Worm (Caenorhabditis elegans) whole organism, L3 larva: ENCODE results near the gene C05D11.1.

Source experiments
- R02D3.7 ChIP-seq: fragments of 150-350 bp; optimal IDR thresholded peaks from 2 replicates; lab custom pipeline; 2014; ENCODE audit warnings: missing biosample characterization, missing genetic modification characterization
- ZK546.5 ChIP-seq: sonication (generic microtip); optimal IDR thresholded peaks from 2 replicates; lab custom pipeline; 2017; ENCODE audit warnings: missing biosample characterization, missing genetic modification characterization
- ama-1 ChIP-seq: fragments of 150-350 bp; optimal IDR thresholded peaks from 2 replicates; lab custom pipeline; 2018
- ceh-16 ChIP-seq: sonication (generic microtip); optimal IDR thresholded peaks from 2 replicates; lab custom pipeline; 2017; ENCODE audit warnings: missing biosample characterization, missing genetic modification characterization
- ceh-28 ChIP-seq: fragments of 150-350 bp; optimal IDR thresholded peaks from 2 replicates; lab custom pipeline; 2014; ENCODE audit warnings: missing biosample characterization, missing genetic modification reagents, missing genetic modification characterization
- ceh-82 ChIP-seq: fragments of 150-350 bp; optimal IDR thresholded peaks from 2 replicates; lab custom pipeline; 2014; ENCODE audit warnings: missing biosample characterization, missing genetic modification characterization
- ceh-9 ChIP-seq: sonication (generic microtip); optimal IDR thresholded peaks from 2 replicates; lab custom pipeline; 2018; ENCODE audit warnings: missing biosample characterization, missing genetic modification characterization
- daf-12 ChIP-seq: fragments of 150-350 bp; optimal IDR thresholded peaks from 2 replicates; lab custom pipeline; 2014; ENCODE audit warnings: missing biosample characterization, missing genetic modification reagents, missing genetic modification characterization
- egl-27 ChIP-seq: sonication (generic microtip); optimal IDR thresholded peaks from 4 replicates; lab custom pipeline; 2017; ENCODE audit warnings: missing biosample characterization, missing genetic modification reagents, missing genetic modification characterization
- egl-5 ChIP-seq: fragments of 150-350 bp; optimal IDR thresholded peaks from 2 replicates; lab custom pipeline; 2017; ENCODE audit warnings: missing biosample characterization, missing genetic modification reagents, missing genetic modification characterization, inconsistent platforms
- elt-1 ChIP-seq: fragments of 150-350 bp; optimal IDR thresholded peaks from 2 replicates; lab custom pipeline; 2014; ENCODE audit warnings: missing biosample characterization, missing genetic modification characterization
- elt-2 ChIP-seq: sonication (generic microtip); optimal IDR thresholded peaks from 2 replicates; lab custom pipeline; 2016; ENCODE audit warnings: missing genetic modification reagents, mild to moderate bottlenecking, missing genetic modification characterization, missing compliant biosample characterization
- elt-3 ChIP-seq, 3 experiments: fragments of 150-350 bp in 1 of 3; sonication (generic microtip) in 2 of 3; optimal IDR thresholded peaks; 2 replicates in 2 of 3; 4 replicates in 1 of 3; lab custom pipeline; 2014 to 2017; ENCODE audit warnings: missing biosample characterization in 3 of 3, missing genetic modification characterization in 3 of 3
- eor-1 ChIP-seq, 2 experiments: fragments of 150-350 bp; optimal IDR thresholded peaks; 2 replicates each; lab custom pipeline; 2014 to 2018; ENCODE audit warnings: missing biosample characterization in 2 of 2, missing genetic modification characterization in 2 of 2
- fkh-10 ChIP-seq: sonication (generic microtip); optimal IDR thresholded peaks from 2 replicates; lab custom pipeline; 2017; ENCODE audit warnings: missing biosample characterization, missing genetic modification reagents, missing genetic modification characterization
- fkh-2 ChIP-seq: fragments of 150-350 bp; optimal IDR thresholded peaks from 2 replicates; lab custom pipeline; 2014; ENCODE audit warnings: missing biosample characterization, missing genetic modification reagents, missing genetic modification characterization
- hmg-11 ChIP-seq: sonication (generic microtip); optimal IDR thresholded peaks from 2 replicates; lab custom pipeline; 2016; ENCODE audit warnings: missing genetic modification characterization, missing compliant biosample characterization
- jun-1 ChIP-seq: fragments of 150-350 bp; optimal IDR thresholded peaks from 2 replicates; lab custom pipeline; 2014; ENCODE audit warnings: missing biosample characterization, missing genetic modification reagents, missing genetic modification characterization
- lin-15B ChIP-seq: fragments of 150-350 bp; optimal IDR thresholded peaks from 2 replicates; lab custom pipeline; 2014; ENCODE audit warnings: missing biosample characterization, missing genetic modification characterization
- lin-39 ChIP-seq: fragments of 150-350 bp; optimal IDR thresholded peaks from 2 replicates; lab custom pipeline; 2018; ENCODE audit warnings: missing biosample characterization, missing genetic modification reagents, missing genetic modification characterization
- lsy-12 ChIP-seq: sonication (generic microtip); optimal IDR thresholded peaks from 2 replicates; lab custom pipeline; 2016; ENCODE audit warnings: mild to moderate bottlenecking, missing genetic modification characterization, missing compliant biosample characterization
- mdl-1 ChIP-seq: fragments of 150-350 bp; optimal IDR thresholded peaks from 2 replicates; lab custom pipeline; 2014; ENCODE audit warnings: missing biosample characterization, missing genetic modification characterization
- mml-1 ChIP-seq: fragments of 150-350 bp; sonication (generic microtip); optimal IDR thresholded peaks from 3 replicates; lab custom pipeline; 2014; ENCODE audit warnings: missing biosample characterization, missing genetic modification characterization
- nfya-1 ChIP-seq: sonication (generic microtip); optimal IDR thresholded peaks from 2 replicates; lab custom pipeline; 2017; ENCODE audit warnings: missing genetic modification characterization, mild to moderate bottlenecking, missing compliant biosample characterization, antibody characterized with exemption, moderate library complexity; ENCODE audit not compliant: insufficient read depth
- nhr-11 ChIP-seq: fragments of 150-350 bp; optimal IDR thresholded peaks from 2 replicates; lab custom pipeline; 2014; ENCODE audit warnings: missing biosample characterization, missing genetic modification characterization
- nhr-12 ChIP-seq: fragments of 150-350 bp; optimal IDR thresholded peaks from 2 replicates; lab custom pipeline; 2014; ENCODE audit warnings: missing biosample characterization, missing genetic modification characterization
- nhr-23 ChIP-seq: fragments of 150-350 bp; optimal IDR thresholded peaks from 2 replicates; lab custom pipeline; 2014; ENCODE audit warnings: missing biosample characterization, missing genetic modification reagents, missing genetic modification characterization
- nhr-237 ChIP-seq: fragments of 150-350 bp; optimal IDR thresholded peaks from 2 replicates; lab custom pipeline; 2014; ENCODE audit warnings: missing biosample characterization, missing genetic modification characterization
- nhr-25 ChIP-seq: sonication (generic microtip); optimal IDR thresholded peaks from 2 replicates; lab custom pipeline; 2017; ENCODE audit warnings: missing biosample characterization, missing genetic modification characterization
- nhr-28 ChIP-seq: fragments of 150-350 bp; optimal IDR thresholded peaks from 2 replicates; lab custom pipeline; 2014; ENCODE audit warnings: missing biosample characterization, missing genetic modification characterization
- nhr-43 ChIP-seq: sonication (generic microtip); optimal IDR thresholded peaks from 2 replicates; lab custom pipeline; 2016; ENCODE audit warnings: mild to moderate bottlenecking, missing genetic modification characterization, missing compliant biosample characterization; ENCODE audit not compliant: poor library complexity, severe bottlenecking
- nhr-67 ChIP-seq: fragments of 150-350 bp; optimal IDR thresholded peaks from 2 replicates; lab custom pipeline; 2014; ENCODE audit warnings: missing biosample characterization, missing genetic modification characterization
- nhr-76 ChIP-seq: fragments of 150-350 bp; sonication (generic microtip); optimal IDR thresholded peaks from 5 replicates; lab custom pipeline; 2014; ENCODE audit warnings: missing biosample characterization, missing genetic modification characterization
- nhr-77 ChIP-seq: fragments of 150-350 bp; optimal IDR thresholded peaks from 2 replicates; lab custom pipeline; 2014; ENCODE audit warnings: missing biosample characterization, missing genetic modification characterization
- pha-4 ChIP-seq: fragments of 150-350 bp; optimal IDR thresholded peaks from 2 replicates; lab custom pipeline; 2014; ENCODE audit warnings: missing biosample characterization, missing genetic modification reagents, missing genetic modification characterization
- pqm-1 ChIP-seq: fragments of 150-350 bp; optimal IDR thresholded peaks from 2 replicates; lab custom pipeline; 2017; ENCODE audit warnings: missing biosample characterization, missing genetic modification characterization, inconsistent platforms
- sea-2 ChIP-seq: fragments of 150-350 bp; sonication (generic microtip); optimal IDR thresholded peaks from 4 replicates; lab custom pipeline; 2014; ENCODE audit warnings: missing biosample characterization, missing genetic modification reagents, missing genetic modification characterization
- skn-1 ChIP-seq: fragments of 150-350 bp; optimal IDR thresholded peaks from 2 replicates; lab custom pipeline; 2014; ENCODE audit warnings: missing biosample characterization, missing genetic modification characterization
- snpc-4 ChIP-seq: fragments of 150-350 bp; optimal IDR thresholded peaks from 2 replicates; lab custom pipeline; 2014; ENCODE audit warnings: missing biosample characterization, missing genetic modification characterization
- tbx-2 ChIP-seq: sonication (generic microtip); optimal IDR thresholded peaks from 2 replicates; lab custom pipeline; 2016; ENCODE audit warnings: mild to moderate bottlenecking, missing genetic modification characterization, missing compliant biosample characterization
- unc-39 ChIP-seq: sonication (generic microtip); optimal IDR thresholded peaks from 4 replicates; lab custom pipeline; 2017; ENCODE audit warnings: missing biosample characterization, missing genetic modification characterization
- unc-62 ChIP-seq: fragments of 150-350 bp; sonication (generic microtip); optimal IDR thresholded peaks from 4 replicates; lab custom pipeline; 2014; ENCODE audit warnings: missing biosample characterization, missing genetic modification reagents, missing genetic modification characterization
- zag-1 ChIP-seq: fragments of 150-350 bp; optimal IDR thresholded peaks from 2 replicates; lab custom pipeline; 2014; ENCODE audit warnings: missing biosample characterization, missing genetic modification characterization
- ztf-4 ChIP-seq: fragments of 150-350 bp; optimal IDR thresholded peaks from 2 replicates; lab custom pipeline; 2014; ENCODE audit warnings: missing biosample characterization, missing genetic modification characterization

C05D11.1 gene

DNA sequence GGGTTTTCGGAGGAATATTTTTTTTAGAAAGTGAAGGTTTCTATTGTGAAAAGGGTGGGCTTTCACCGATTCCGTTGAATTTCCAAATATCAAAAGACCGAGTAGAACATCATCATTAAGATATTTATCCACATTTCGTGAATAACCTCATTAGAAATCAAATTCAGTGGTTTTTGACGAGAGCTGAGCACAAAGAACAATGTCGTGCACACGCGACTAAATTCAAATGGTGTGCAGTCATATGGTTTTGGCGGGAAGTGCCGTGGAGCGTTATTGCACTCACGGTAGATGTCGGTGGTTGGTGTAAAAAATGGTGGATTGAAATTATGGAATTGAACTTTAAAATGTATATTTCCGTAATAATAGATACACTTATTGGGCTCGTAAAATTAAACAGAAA is 16.3 kb downstream of the C05D11.1 start:
- TF ChIP-seq ceh-16 (no peak), lsy-12 (tag; lab: Kevin White, UChicago) (no peak), pha-4 (tag; lab: Kevin White, UChicago) (peak; percentile 37), nhr-76 (tag; lab: Kevin White, UChicago) (no peak), nhr-23 (tag; lab: Kevin White, UChicago) (no peak), ztf-4 (no peak), egl-27 (tag; lab: Kevin White, UChicago) (no peak), unc-62 (GFP tag; lab: Kevin White, UChicago) (no peak), elt-1 (no peak), eor-1 (tag; optimal IDR thresholded peaks at IDR 0.05; lab: Kevin White, UChicago) (no peak), elt-2 (tag; lab: Kevin White, UChicago) (no peak), ceh-28 (tag; lab: Kevin White, UChicago) (no peak), mdl-1 (tag; lab: Kevin White, UChicago) (no peak), fkh-2 (tag; lab: Kevin White, UChicago) (no peak), egl-5 (no peak), ama-1 (peak; percentile 8), sea-2 (GFP tag; lab: Kevin White, UChicago) (no peak), nfya-1 (tag; lab: Kevin White, UChicago) (peak; percentile 39), skn-1 (tag; lab: Kevin White, UChicago) (no peak), ZK546.5 (tag; lab: Kevin White, UChicago) (no peak), nhr-25 (no peak), ceh-82 (tag; lab: Kevin White, UChicago) (no peak), fkh-10 (no peak), snpc-4 (tag; lab: Kevin White, UChicago) (no peak)

DNA sequence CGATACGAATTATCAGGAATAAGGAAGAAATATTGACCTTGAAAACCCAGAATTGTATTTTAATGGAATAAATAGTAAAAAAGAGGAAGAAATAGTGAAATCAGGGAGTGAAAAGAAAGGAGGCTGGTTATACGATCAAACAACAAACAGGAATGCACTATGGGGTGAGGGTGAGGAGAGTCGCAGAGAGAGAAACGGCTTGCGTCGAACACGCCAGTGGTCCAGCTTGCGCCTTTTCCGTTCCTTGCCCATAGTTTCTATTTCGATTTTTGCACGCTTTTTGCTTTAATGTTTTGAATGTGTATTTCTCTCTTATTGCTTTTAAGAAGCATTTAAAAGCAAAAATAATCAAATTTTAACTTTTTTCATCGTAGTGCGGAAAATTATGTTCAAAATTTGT is 17.3 kb downstream of the C05D11.1 start:
- TF ChIP-seq nfya-1 (tag; lab: Kevin White, UChicago) (peak; percentile 81), mdl-1 (tag; lab: Kevin White, UChicago) (peak; percentile 0), lin-15B (tag; lab: Kevin White, UChicago) (peak; percentile 84), ceh-82 (tag; lab: Kevin White, UChicago) (peak; percentile 0), sea-2 (GFP tag; lab: Kevin White, UChicago) (no peak), mml-1 (tag; lab: Kevin White, UChicago) (no peak), pqm-1 (tag; lab: Kevin White, UChicago) (peak; percentile 82), jun-1 (peak; percentile 63), elt-3 (tag; optimal IDR thresholded peaks at IDR 0.05; lab: Kevin White, UChicago) (no peak), ZK546.5 (tag; lab: Kevin White, UChicago) (no peak), unc-39 (tag; lab: Kevin White, UChicago) (no peak), nhr-12 (tag; lab: Kevin White, UChicago) (no peak), tbx-2 (peak; percentile 20), nhr-28 (tag; lab: Kevin White, UChicago) (no peak), zag-1 (tag; lab: Kevin White, UChicago) (no peak), pha-4 (tag; lab: Kevin White, UChicago) (peak; percentile 84), elt-1 (no peak), nhr-77 (tag; lab: Kevin White, UChicago) (no peak), egl-5 (peak; percentile 8), elt-2 (tag; lab: Kevin White, UChicago) (peak; percentile 61), nhr-25 (peak; percentile 87), ceh-9 (tag; lab: Kevin White, UChicago) (no peak), hmg-11 (peak; percentile 94), nhr-23 (tag; lab: Kevin White, UChicago) (peak; percentile 90), eor-1 (tag; optimal IDR thresholded peaks at IDR 0.05; lab: Kevin White, UChicago) (no peak), nhr-237 (tag; lab: Kevin White, UChicago) (no peak), skn-1 (tag; lab: Kevin White, UChicago) (no peak), nhr-11 (tag; lab: Kevin White, UChicago) (peak; percentile 29), ztf-4 (no peak), unc-62 (GFP tag; lab: Kevin White, UChicago) (no peak), R02D3.7 (peak; percentile 64), snpc-4 (tag; lab: Kevin White, UChicago) (peak; percentile 88), ceh-16 (no peak), ama-1 (peak; percentile 32), lsy-12 (tag; lab: Kevin White, UChicago) (peak; percentile 69), egl-27 (tag; lab: Kevin White, UChicago) (peak; percentile 60), daf-12 (tag; lab: Kevin White, UChicago) (no peak), nhr-67 (tag; lab: Kevin White, UChicago) (no peak), lin-39 (peak; percentile 58), nhr-43 (tag; lab: Kevin White, UChicago) (peak; percentile 73), fkh-2 (tag; lab: Kevin White, UChicago) (no peak), ceh-28 (tag; lab: Kevin White, UChicago) (peak; percentile 27)
- TF ChIP-seq, all 47 proteins: peak for 22
